Fruit fly (Drosophila melanogaster): ENCODE results near the gene cpo.

dm6 chr3R:17950398-17950797 lies 30.8 kb downstream of the cpo start:
- TF ChIP-seq CG8478 (optimal IDR thresholded peaks at IDR 0.05) (no peak), CTCF (optimal IDR thresholded peaks at IDR 0.05) (no peak)
